Fruit fly (Drosophila melanogaster) whole organism, embryonic: Measurements from ENCODE around the gene Gdh.
A peak's percentile ranks its signal among the peaks of the same experiment; 100 is the strongest.

Experiments
- Asciz ChIP-seq: fragments of 200-800 bp; sonication (Bioruptor generic); optimal IDR thresholded peaks from 2 replicates; lab custom pipeline; 2017; ENCODE audit warnings: missing biosample characterization, mild to moderate bottlenecking, missing genetic modification characterization, missing genetic modification reagents
- Atf3 ChIP-seq: fragments of 200-800 bp; sonication (Bioruptor generic); optimal IDR thresholded peaks from 3 replicates; lab custom pipeline; 2016; ENCODE audit warnings: missing biosample characterization, missing genetic modification characterization
- BEAF-32 ChIP-seq: fragments of 200-800 bp; sonication (Bioruptor generic); optimal IDR thresholded peaks from 3 replicates; lab custom pipeline; 2017; ENCODE audit warnings: missing biosample characterization, missing genetic modification characterization, mild to moderate bottlenecking, moderate library complexity, missing genetic modification reagents
- Bdp1 ChIP-seq: fragments of 200-800 bp; sonication (Bioruptor generic); optimal IDR thresholded peaks from 3 replicates; lab custom pipeline; 2016; ENCODE audit warnings: missing biosample characterization, missing genetic modification characterization
- C15 ChIP-seq: fragments of 200-800 bp; sonication (Bioruptor generic); IDR thresholded peaks from 3 replicates; pipeline ENCODE4 v1.3.6; 2022; ENCODE audit warnings: missing biosample characterization, missing genetic modification characterization
- CG10366 ChIP-seq: fragments of 200-800 bp; sonication (Bioruptor generic); IDR thresholded peaks from 2 replicates; pipeline ENCODE4 v1.3.6; 2022; ENCODE audit warnings: missing biosample characterization, missing genetic modification characterization
- CG10654 ChIP-seq: fragments of 200-800 bp; sonication (Bioruptor generic); optimal IDR thresholded peaks from 2 replicates; lab custom pipeline; 2016; ENCODE audit warnings: missing biosample characterization, missing genetic modification characterization
- CG11456 ChIP-seq: fragments of 200-800 bp; sonication (Bioruptor generic); IDR thresholded peaks from 3 replicates; pipeline ENCODE4 v1.3.6; 2022; ENCODE audit warnings: missing biosample characterization, missing genetic modification characterization
- CG11723 ChIP-seq: fragments of 200-800 bp; sonication (Bioruptor generic); optimal IDR thresholded peaks from 2 replicates; lab custom pipeline; 2017; ENCODE audit warnings: missing biosample characterization, mild to moderate bottlenecking, missing genetic modification characterization
- CG13296 ChIP-seq: fragments of 200-800 bp; sonication (Bioruptor generic); optimal IDR thresholded peaks from 3 replicates; lab custom pipeline; 2018; ENCODE audit warnings: missing biosample characterization, mild to moderate bottlenecking, missing genetic modification characterization
- CG13624 ChIP-seq: fragments of 200-800 bp; sonication (Bioruptor generic); optimal IDR thresholded peaks from 2 replicates; lab custom pipeline; 2016; ENCODE audit warnings: missing biosample characterization, missing genetic modification characterization
- CG14441 ChIP-seq: fragments of 200-800 bp; sonication (Bioruptor generic); IDR thresholded peaks from 2 replicates; pipeline ENCODE4 v1.3.6; 2022; ENCODE audit warnings: missing biosample characterization, missing genetic modification characterization
- CG15514 ChIP-seq: fragments of 200-800 bp; sonication (Bioruptor generic); optimal IDR thresholded peaks from 3 replicates; lab custom pipeline; 2017; ENCODE audit warnings: missing biosample characterization, missing genetic modification characterization, mild to moderate bottlenecking, moderate library complexity, missing genetic modification reagents
- CG16779 ChIP-seq: fragments of 200-800 bp; sonication (Bioruptor generic); IDR thresholded peaks from 2 replicates; pipeline ENCODE4 v1.3.6; 2022; ENCODE audit warnings: missing biosample characterization, missing genetic modification characterization
- CG16815 ChIP-seq: fragments of 200-800 bp; sonication (Bioruptor generic); optimal IDR thresholded peaks from 3 replicates; lab custom pipeline; 2017; ENCODE audit warnings: missing biosample characterization, mild to moderate bottlenecking, missing genetic modification characterization
- CG17186 ChIP-seq: fragments of 200-800 bp; sonication (Bioruptor generic); optimal IDR thresholded peaks from 3 replicates; lab custom pipeline; 2017; ENCODE audit warnings: missing biosample characterization, missing genetic modification reagents, missing genetic modification characterization
- CG17568 ChIP-seq: fragments of 200-800 bp; sonication (Bioruptor generic); optimal IDR thresholded peaks from 2 replicates; lab custom pipeline; 2018; ENCODE audit warnings: missing biosample characterization, mild to moderate bottlenecking, missing genetic modification characterization, moderate library complexity
- CG17829 ChIP-seq: fragments of 200-800 bp; optimal IDR thresholded peaks from 2 replicates; lab custom pipeline; 2019; ENCODE audit warnings: missing biosample characterization, mild to moderate bottlenecking, missing genetic modification characterization, moderate library complexity
- CG17912 ChIP-seq: fragments of 200-800 bp; sonication (Bioruptor generic); optimal IDR thresholded peaks from 2 replicates; lab custom pipeline; 2018; ENCODE audit warnings: missing biosample characterization, mild to moderate bottlenecking, missing genetic modification characterization
- CG2129 ChIP-seq: fragments of 200-800 bp; sonication (Bioruptor generic); IDR thresholded peaks from 2 replicates; pipeline ENCODE4 v1.3.6; 2022; ENCODE audit warnings: missing biosample characterization, missing genetic modification characterization; ENCODE audit not compliant: partially characterized antibody
- CG2202 ChIP-seq: fragments of 200-800 bp; sonication (Bioruptor generic); optimal IDR thresholded peaks from 2 replicates; lab custom pipeline; 2018; ENCODE audit warnings: missing biosample characterization, mild to moderate bottlenecking, missing genetic modification characterization
- CG30020 ChIP-seq: fragments of 200-800 bp; optimal IDR thresholded peaks from 2 replicates; lab custom pipeline; 2019; ENCODE audit warnings: missing biosample characterization, mild to moderate bottlenecking, missing genetic modification characterization, moderate library complexity
- CG3281 ChIP-seq: fragments of 200-800 bp; sonication (Bioruptor generic); optimal IDR thresholded peaks from 3 replicates; lab custom pipeline; 2017; ENCODE audit warnings: missing biosample characterization, mild to moderate bottlenecking, missing genetic modification characterization
- CG34422 ChIP-seq: fragments of 200-800 bp; sonication (Bioruptor generic); IDR thresholded peaks from 3 replicates; pipeline ENCODE4 v1.3.6; 2022; ENCODE audit warnings: missing biosample characterization, missing genetic modification characterization
- CG4282 ChIP-seq: fragments of 200-800 bp; sonication (Bioruptor generic); optimal IDR thresholded peaks from 2 replicates; lab custom pipeline; 2016; ENCODE audit warnings: missing biosample characterization, missing genetic modification characterization
- CG8388 ChIP-seq: fragments of 200-800 bp; sonication (Bioruptor generic); optimal IDR thresholded peaks from 2 replicates; lab custom pipeline; 2019; ENCODE audit warnings: missing biosample characterization, mild to moderate bottlenecking, missing genetic modification characterization, moderate library complexity
- Dip3 ChIP-seq: fragments of 200-800 bp; sonication (Bioruptor generic); optimal IDR thresholded peaks from 3 replicates; lab custom pipeline; 2016; ENCODE audit warnings: missing biosample characterization, missing genetic modification characterization
- Fer2 ChIP-seq: fragments of 200-800 bp; sonication (Bioruptor generic); optimal IDR thresholded peaks from 2 replicates; lab custom pipeline; 2018; ENCODE audit warnings: missing biosample characterization, mild to moderate bottlenecking, missing genetic modification characterization, moderate library complexity
- Kr ChIP-seq: fragments of 200-800 bp; sonication (Bioruptor generic); optimal IDR thresholded peaks from 2 replicates; lab custom pipeline; 2017; ENCODE audit warnings: missing biosample characterization, mild to moderate bottlenecking, missing genetic modification characterization
- Ssrp ChIP-seq: fragments of 200-800 bp; sonication (Bioruptor generic); optimal IDR thresholded peaks from 2 replicates; lab custom pipeline; 2018; ENCODE audit warnings: missing biosample characterization, mild to moderate bottlenecking, missing genetic modification characterization, moderate library complexity
- al ChIP-seq: fragments of 200-800 bp; sonication (Bioruptor generic); IDR thresholded peaks from 2 replicates; pipeline ENCODE4 v1.3.6; 2022; ENCODE audit warnings: missing biosample characterization, missing genetic modification characterization
- ap ChIP-seq: fragments of 200-800 bp; sonication (Bioruptor generic); IDR thresholded peaks from 2 replicates; pipeline ENCODE4 v1.3.6; 2022; ENCODE audit warnings: missing biosample characterization, missing genetic modification characterization
- chif ChIP-seq, 2 experiments: fragments of 200-800 bp; sonication (Bioruptor generic); optimal IDR thresholded peaks; 3 replicates each; lab custom pipeline; 2016; ENCODE audit warnings: missing biosample characterization in 2 of 2, missing genetic modification characterization in 2 of 2
- corto ChIP-seq: fragments of 200-800 bp; sonication (Bioruptor generic); optimal IDR thresholded peaks from 2 replicates; lab custom pipeline; 2016; ENCODE audit warnings: missing biosample characterization, mild to moderate bottlenecking, missing genetic modification characterization, moderate library complexity
- dmrt11E ChIP-seq: fragments of 200-800 bp; sonication (Bioruptor generic); optimal IDR thresholded peaks from 3 replicates; lab custom pipeline; 2018; ENCODE audit warnings: missing biosample characterization, mild to moderate bottlenecking, missing genetic modification characterization, moderate library complexity
- fd3F ChIP-seq: fragments of 200-800 bp; sonication (Bioruptor generic); optimal IDR thresholded peaks from 2 replicates; lab custom pipeline; 2018; ENCODE audit warnings: missing biosample characterization, mild to moderate bottlenecking, missing genetic modification characterization, moderate library complexity
- gsb-n ChIP-seq: fragments of 200-800 bp; sonication (Bioruptor generic); optimal IDR thresholded peaks from 3 replicates; lab custom pipeline; 2018; ENCODE audit warnings: missing biosample characterization, mild to moderate bottlenecking, missing genetic modification characterization
- gt ChIP-seq: fragments of 200-800 bp; sonication (Bioruptor generic); IDR thresholded peaks from 2 replicates; pipeline ENCODE4 v1.3.6; 2022; ENCODE audit warnings: missing biosample characterization, missing genetic modification characterization
- ham ChIP-seq: fragments of 200-800 bp; sonication (Bioruptor generic); IDR thresholded peaks from 2 replicates; pipeline ENCODE4 v1.3.6; 2022; ENCODE audit warnings: missing biosample characterization, missing genetic modification characterization
- ind ChIP-seq: fragments of 200-800 bp; sonication (Bioruptor generic); optimal IDR thresholded peaks from 3 replicates; lab custom pipeline; 2016; ENCODE audit warnings: missing biosample characterization, missing genetic modification characterization
- lilli ChIP-seq: fragments of 200-800 bp; sonication (Bioruptor generic); optimal IDR thresholded peaks from 3 replicates; lab custom pipeline; 2016; ENCODE audit warnings: missing biosample characterization, missing genetic modification characterization
- mld ChIP-seq: fragments of 200-800 bp; sonication (Bioruptor generic); IDR thresholded peaks from 3 replicates; pipeline ENCODE4 v1.3.6; 2022; ENCODE audit warnings: missing biosample characterization, missing genetic modification characterization; ENCODE audit not compliant: partially characterized antibody
- nerfin-1 ChIP-seq: fragments of 200-800 bp; sonication (Bioruptor generic); optimal IDR thresholded peaks from 3 replicates; lab custom pipeline; 2019; ENCODE audit warnings: missing biosample characterization, mild to moderate bottlenecking, missing genetic modification characterization, moderate library complexity
- nmo ChIP-seq: fragments of 200-800 bp; sonication (Bioruptor generic); optimal IDR thresholded peaks from 2 replicates; lab custom pipeline; 2018; ENCODE audit warnings: missing biosample characterization, mild to moderate bottlenecking, missing genetic modification characterization, moderate library complexity
- ranshi ChIP-seq: fragments of 200-800 bp; sonication (Bioruptor generic); IDR thresholded peaks from 2 replicates; pipeline ENCODE4 v1.3.6; 2022; ENCODE audit warnings: missing biosample characterization, missing genetic modification characterization
- slou ChIP-seq: fragments of 200-800 bp; sonication (Bioruptor generic); optimal IDR thresholded peaks from 3 replicates; lab custom pipeline; 2016; ENCODE audit warnings: missing biosample characterization, missing genetic modification characterization
- tin ChIP-seq: fragments of 200-800 bp; sonication (Bioruptor generic); optimal IDR thresholded peaks from 3 replicates; lab custom pipeline; 2016; ENCODE audit warnings: missing biosample characterization, missing genetic modification characterization
- vfl ChIP-seq: fragments of 200-800 bp; sonication (Bioruptor generic); optimal IDR thresholded peaks from 2 replicates; lab custom pipeline; 2016; ENCODE audit warnings: missing biosample characterization, missing genetic modification characterization
- wek ChIP-seq: fragments of 200-800 bp; sonication (Bioruptor generic); optimal IDR thresholded peaks from 3 replicates; lab custom pipeline; 2018; ENCODE audit warnings: missing biosample characterization, mild to moderate bottlenecking, missing genetic modification characterization, moderate library complexity

The Gdh gene

DNA sequence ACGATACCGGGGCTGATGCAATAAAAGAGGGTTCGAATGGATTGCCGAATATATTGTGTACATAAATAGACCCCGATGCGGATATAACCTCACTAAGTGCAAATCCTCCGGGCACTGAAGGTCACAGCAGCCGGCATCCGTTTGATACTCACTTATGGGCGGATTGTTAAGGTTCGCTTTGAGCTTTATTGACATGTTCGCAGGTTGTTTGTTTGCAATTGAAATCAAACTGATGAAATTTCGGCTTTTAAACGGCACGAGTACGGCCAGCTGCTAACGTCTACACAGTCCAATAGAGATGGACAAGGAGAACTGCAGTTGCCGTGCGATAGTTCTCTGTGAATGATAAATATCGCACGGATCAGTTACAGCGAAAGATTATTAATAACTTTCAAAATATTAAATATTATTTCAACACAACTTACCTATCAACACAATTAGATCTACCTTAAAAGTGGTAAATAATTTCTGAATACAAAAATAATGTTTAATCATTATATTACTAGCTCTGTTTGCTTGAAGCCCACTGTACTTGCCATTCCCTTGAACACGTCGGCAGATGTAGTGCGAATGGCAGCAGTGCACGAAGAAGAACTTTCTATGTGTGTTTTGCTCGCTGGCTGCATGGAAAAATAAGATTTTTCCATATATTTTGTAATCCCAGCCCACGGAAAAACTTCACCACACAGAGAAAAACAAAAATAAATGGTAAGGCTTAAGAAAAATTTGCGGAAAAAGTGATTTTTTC is 15.4 kb upstream of the Gdh start, which contains the start of the genes GluProRS and AP-1sigma (continued):
- peak; percentile 84 for TF ChIP-seq fd3F (GFP tag; lab: Kevin White, UChicago)
- peak; percentile 85 for TF ChIP-seq Dip3
- peak; percentile 67 for TF ChIP-seq CG2202
- peak; percentile 91 for TF ChIP-seq CG16815
- TF ChIP-seq Ssrp (tag; lab: Kevin White, UChicago), result peak; percentile 87
- peak; percentile 82; the same call in 1 of the 2 replicates for TF ChIP-seq ham (GFP tag; lab: Robert Waterston, UW)
- TF ChIP-seq chif (GFP tag; optimal IDR thresholded peaks at IDR 0.05; lab: Kevin White, UChicago), result peak; percentile 73 to 88
- peak; percentile 96 for TF ChIP-seq CG10366 (GFP tag; lab: Robert Waterston, UW)
- peak; percentile 94 for TF ChIP-seq tin (GFP tag; lab: Kevin White, UChicago)
- no peak for TF ChIP-seq CG17568
- TF ChIP-seq CG30020 (tag; lab: Kevin White, UChicago), result peak; percentile 74
- peak; percentile 92 for TF ChIP-seq CG10654
- TF ChIP-seq CG17829 (tag; lab: Kevin White, UChicago), result peak; percentile 89
- peak; percentile 86; the same call in 2 of the 3 replicates for TF ChIP-seq mld (GFP tag; lab: Robert Waterston, UW)
- peak; percentile 75 for TF ChIP-seq nerfin-1 (tag; lab: Kevin White, UChicago)
- no peak for TF ChIP-seq wek (GFP tag; lab: Kevin White, UChicago)
- TF ChIP-seq C15 (GFP tag; lab: Robert Waterston, UW), result peak; percentile 88; the same call in 2 of the 3 replicates
- TF ChIP-seq CG11723, result peak; percentile 73
- TF ChIP-seq CG17912, result peak; percentile 39
- TF ChIP-seq CG4282 (GFP tag; lab: Kevin White, UChicago), result peak; percentile 63
- peak; percentile 72 for TF ChIP-seq Bdp1 (GFP tag; lab: Kevin White, UChicago)
- peak; percentile 97 for TF ChIP-seq CG14441 (GFP tag; lab: Robert Waterston, UW)
- TF ChIP-seq CG15514 (GFP tag; lab: Kevin White, UChicago), result peak; percentile 80
- TF ChIP-seq Kr (GFP tag; lab: Kevin White, UChicago), result no peak
- peak; percentile 82 for TF ChIP-seq Fer2 (tag; lab: Kevin White, UChicago)
- TF ChIP-seq vfl (GFP tag; lab: Kevin White, UChicago), result peak; percentile 89
- peak; percentile 79 for TF ChIP-seq corto (GFP tag; lab: Kevin White, UChicago)
- peak; percentile 58 for TF ChIP-seq CG17186
- peak; percentile 84 for TF ChIP-seq CG13296
- peak; percentile 95 for TF ChIP-seq lilli (GFP tag; lab: Kevin White, UChicago)
- peak; percentile 88 for TF ChIP-seq gt (GFP tag; lab: Robert Waterston, UW)
- peak; percentile 93 for TF ChIP-seq nmo (GFP tag; lab: Kevin White, UChicago)
- TF ChIP-seq CG34422 (GFP tag; lab: Robert Waterston, UW), result peak; percentile 98
- peak; percentile 78 for TF ChIP-seq Atf3
- peak; percentile 94 for TF ChIP-seq ap
- peak; percentile 89 for TF ChIP-seq dmrt11E (tag; lab: Kevin White, UChicago)
- peak; percentile 94 for TF ChIP-seq BEAF-32 (GFP tag; lab: Kevin White, UChicago)
- TF ChIP-seq ind, result peak; percentile 94
- peak; percentile 84 for TF ChIP-seq CG13624 (GFP tag; lab: Kevin White, UChicago)
- TF ChIP-seq gsb-n, result peak; percentile 87
- peak; percentile 95 for TF ChIP-seq ranshi (GFP tag; lab: Robert Waterston, UW)
- peak; percentile 97 for TF ChIP-seq CG11456 (GFP tag; lab: Robert Waterston, UW)
- TF ChIP-seq CG2129 (GFP tag; lab: Robert Waterston, UW), result peak; percentile 94
- peak; percentile 83 for TF ChIP-seq CG8388 (GFP tag; lab: Kevin White, UChicago)
- peak; percentile 84 for TF ChIP-seq CG3281 (GFP tag; lab: Kevin White, UChicago)
- peak; percentile 94 for TF ChIP-seq al (GFP tag; lab: Robert Waterston, UW)
- TF ChIP-seq CG16779 (GFP tag; lab: Robert Waterston, UW), result peak; percentile 83
- peak; percentile 92 for TF ChIP-seq slou
- TF ChIP-seq Asciz (GFP tag; lab: Kevin White, UChicago), result peak; percentile 68
